Worm (Caenorhabditis elegans) whole organism, L3 larva: Measurements from ENCODE around the gene usip-1.

ENCODE experiments used
- R02D3.7 ChIP-seq: fragments of 150-350 bp; optimal IDR thresholded peaks from 2 replicates; lab custom pipeline; 2014; ENCODE audit warnings: missing biosample characterization, missing genetic modification characterization
- ama-1 ChIP-seq: fragments of 150-350 bp; optimal IDR thresholded peaks from 2 replicates; lab custom pipeline; 2018
- ceh-16 ChIP-seq: sonication (generic microtip); optimal IDR thresholded peaks from 2 replicates; lab custom pipeline; 2017; ENCODE audit warnings: missing biosample characterization, missing genetic modification characterization
- ceh-28 ChIP-seq: fragments of 150-350 bp; optimal IDR thresholded peaks from 2 replicates; lab custom pipeline; 2014; ENCODE audit warnings: missing biosample characterization, missing genetic modification reagents, missing genetic modification characterization
- ceh-82 ChIP-seq: fragments of 150-350 bp; optimal IDR thresholded peaks from 2 replicates; lab custom pipeline; 2014; ENCODE audit warnings: missing biosample characterization, missing genetic modification characterization
- ceh-9 ChIP-seq: sonication (generic microtip); optimal IDR thresholded peaks from 2 replicates; lab custom pipeline; 2018; ENCODE audit warnings: missing biosample characterization, missing genetic modification characterization
- daf-12 ChIP-seq: fragments of 150-350 bp; optimal IDR thresholded peaks from 2 replicates; lab custom pipeline; 2014; ENCODE audit warnings: missing biosample characterization, missing genetic modification reagents, missing genetic modification characterization
- egl-27 ChIP-seq: sonication (generic microtip); optimal IDR thresholded peaks from 4 replicates; lab custom pipeline; 2017; ENCODE audit warnings: missing biosample characterization, missing genetic modification reagents, missing genetic modification characterization
- elt-1 ChIP-seq: fragments of 150-350 bp; optimal IDR thresholded peaks from 2 replicates; lab custom pipeline; 2014; ENCODE audit warnings: missing biosample characterization, missing genetic modification characterization
- elt-2 ChIP-seq: sonication (generic microtip); optimal IDR thresholded peaks from 2 replicates; lab custom pipeline; 2016; ENCODE audit warnings: missing genetic modification reagents, mild to moderate bottlenecking, missing genetic modification characterization, missing compliant biosample characterization
- elt-3 ChIP-seq, 3 experiments: fragments of 150-350 bp in 1 of 3; sonication (generic microtip) in 2 of 3; optimal IDR thresholded peaks; 2 replicates in 2 of 3; 4 replicates in 1 of 3; lab custom pipeline; 2014 to 2017; ENCODE audit warnings: missing biosample characterization in 3 of 3, missing genetic modification characterization in 3 of 3
- eor-1 ChIP-seq, 2 experiments: fragments of 150-350 bp; optimal IDR thresholded peaks; 2 replicates each; lab custom pipeline; 2014 to 2018; ENCODE audit warnings: missing biosample characterization in 2 of 2, missing genetic modification characterization in 2 of 2
- fkh-10 ChIP-seq: sonication (generic microtip); optimal IDR thresholded peaks from 2 replicates; lab custom pipeline; 2017; ENCODE audit warnings: missing biosample characterization, missing genetic modification reagents, missing genetic modification characterization
- fos-1 ChIP-seq: fragments of 150-350 bp; optimal IDR thresholded peaks from 2 replicates; lab custom pipeline; 2014; ENCODE audit warnings: missing biosample characterization, missing genetic modification characterization
- hmg-11 ChIP-seq: sonication (generic microtip); optimal IDR thresholded peaks from 2 replicates; lab custom pipeline; 2016; ENCODE audit warnings: missing genetic modification characterization, missing compliant biosample characterization
- lin-15B ChIP-seq: fragments of 150-350 bp; optimal IDR thresholded peaks from 2 replicates; lab custom pipeline; 2014; ENCODE audit warnings: missing biosample characterization, missing genetic modification characterization
- lin-39 ChIP-seq: fragments of 150-350 bp; optimal IDR thresholded peaks from 2 replicates; lab custom pipeline; 2018; ENCODE audit warnings: missing biosample characterization, missing genetic modification reagents, missing genetic modification characterization
- nfya-1 ChIP-seq: sonication (generic microtip); optimal IDR thresholded peaks from 2 replicates; lab custom pipeline; 2017; ENCODE audit warnings: missing genetic modification characterization, mild to moderate bottlenecking, missing compliant biosample characterization, antibody characterized with exemption, moderate library complexity; ENCODE audit not compliant: insufficient read depth
- nhr-23 ChIP-seq: fragments of 150-350 bp; optimal IDR thresholded peaks from 2 replicates; lab custom pipeline; 2014; ENCODE audit warnings: missing biosample characterization, missing genetic modification reagents, missing genetic modification characterization
- nhr-25 ChIP-seq: sonication (generic microtip); optimal IDR thresholded peaks from 2 replicates; lab custom pipeline; 2017; ENCODE audit warnings: missing biosample characterization, missing genetic modification characterization
- nhr-43 ChIP-seq: sonication (generic microtip); optimal IDR thresholded peaks from 2 replicates; lab custom pipeline; 2016; ENCODE audit warnings: mild to moderate bottlenecking, missing genetic modification characterization, missing compliant biosample characterization; ENCODE audit not compliant: poor library complexity, severe bottlenecking
- nhr-76 ChIP-seq: fragments of 150-350 bp; sonication (generic microtip); optimal IDR thresholded peaks from 5 replicates; lab custom pipeline; 2014; ENCODE audit warnings: missing biosample characterization, missing genetic modification characterization
- pha-4 ChIP-seq: fragments of 150-350 bp; optimal IDR thresholded peaks from 2 replicates; lab custom pipeline; 2014; ENCODE audit warnings: missing biosample characterization, missing genetic modification reagents, missing genetic modification characterization
- pqm-1 ChIP-seq: fragments of 150-350 bp; optimal IDR thresholded peaks from 2 replicates; lab custom pipeline; 2017; ENCODE audit warnings: missing biosample characterization, missing genetic modification characterization, inconsistent platforms
- sea-2 ChIP-seq: fragments of 150-350 bp; sonication (generic microtip); optimal IDR thresholded peaks from 4 replicates; lab custom pipeline; 2014; ENCODE audit warnings: missing biosample characterization, missing genetic modification reagents, missing genetic modification characterization
- snpc-4 ChIP-seq: fragments of 150-350 bp; optimal IDR thresholded peaks from 2 replicates; lab custom pipeline; 2014; ENCODE audit warnings: missing biosample characterization, missing genetic modification characterization
- tbx-2 ChIP-seq: sonication (generic microtip); optimal IDR thresholded peaks from 2 replicates; lab custom pipeline; 2016; ENCODE audit warnings: mild to moderate bottlenecking, missing genetic modification characterization, missing compliant biosample characterization
- unc-39 ChIP-seq: sonication (generic microtip); optimal IDR thresholded peaks from 4 replicates; lab custom pipeline; 2017; ENCODE audit warnings: missing biosample characterization, missing genetic modification characterization
- unc-62 ChIP-seq: fragments of 150-350 bp; sonication (generic microtip); optimal IDR thresholded peaks from 4 replicates; lab custom pipeline; 2014; ENCODE audit warnings: missing biosample characterization, missing genetic modification reagents, missing genetic modification characterization
- ztf-4 ChIP-seq: fragments of 150-350 bp; optimal IDR thresholded peaks from 2 replicates; lab custom pipeline; 2014; ENCODE audit warnings: missing biosample characterization, missing genetic modification characterization

The usip-1 gene

DNA sequence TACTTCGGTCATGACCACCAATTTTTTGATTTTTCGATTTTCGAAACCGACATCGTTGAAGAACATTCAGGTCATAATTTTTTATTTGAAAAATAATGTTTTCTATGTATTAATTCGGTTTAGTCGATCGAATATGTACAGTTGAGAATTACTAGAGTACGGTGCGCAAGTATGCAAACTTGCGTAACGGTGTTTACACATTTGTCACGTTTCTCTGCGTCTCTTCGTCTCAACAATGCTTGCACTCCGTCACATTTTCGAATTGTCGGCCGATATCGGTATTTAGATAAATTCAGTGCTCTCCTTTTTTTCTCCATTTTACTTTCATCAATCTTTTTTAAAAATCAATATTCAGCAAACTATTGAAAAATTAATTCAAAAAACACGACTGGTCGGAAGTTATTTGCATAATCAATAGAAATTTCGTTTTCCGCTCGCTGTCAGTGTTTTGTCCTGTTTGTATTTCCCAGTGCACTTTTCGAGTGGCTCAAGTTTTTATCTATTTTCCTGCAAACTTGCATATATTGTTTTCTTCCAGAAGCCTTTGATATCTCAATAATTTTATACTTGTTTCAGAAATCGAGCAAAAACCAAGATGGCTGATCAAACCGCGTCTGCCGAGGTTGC lies 7.1 kb upstream of the usip-1 start, which contains the start of gene dpy-30:
dpy-30 (plus strand) TSS at position 577 of the 627 bp plus-strand sequence.
- TF ChIP-seq snpc-4 (tag; lab: Kevin White, UChicago) (peak; percentile 64), pqm-1 (no peak), hmg-11 (tag; lab: Kevin White, UChicago) (peak; percentile 72), ama-1 (lab: Kevin White, UChicago) (no peak), nhr-76 (tag; lab: Kevin White, UChicago) (no peak), pha-4 (peak; percentile 86), sea-2 (GFP tag; lab: Kevin White, UChicago) (no peak), tbx-2 (tag; lab: Kevin White, UChicago) (no peak), lin-39 (peak; percentile 50), lin-15B (tag; lab: Kevin White, UChicago) (peak; percentile 29), ceh-28 (peak; percentile 38), nhr-25 (tag; lab: Kevin White, UChicago) (peak; percentile 65), elt-2 (peak; percentile 42), nfya-1 (tag; lab: Kevin White, UChicago) (peak; percentile 82), nhr-23 (peak; percentile 38), daf-12 (tag; lab: Kevin White, UChicago) (no peak)

DNA sequence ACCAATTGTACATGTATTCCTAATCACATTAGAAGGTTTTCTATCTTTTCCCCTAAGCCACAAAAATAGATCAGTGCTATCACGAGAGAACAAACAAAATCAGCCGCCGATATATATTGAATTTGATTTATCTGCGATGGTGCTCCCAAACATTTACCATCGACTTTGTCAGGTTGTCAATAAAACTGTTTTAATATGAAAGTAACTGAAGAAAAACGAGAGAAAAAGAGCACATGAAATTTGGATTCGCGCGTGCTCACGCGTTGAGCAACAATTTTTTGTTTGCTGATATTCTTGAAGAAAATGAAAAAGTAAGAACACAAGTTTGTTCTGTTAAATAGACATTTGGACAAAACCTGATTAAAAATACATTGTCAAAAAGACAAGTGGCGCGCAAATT lies 4.8 kb upstream of the usip-1 start:
- TF ChIP-seq egl-27 (tag; lab: Kevin White, UChicago) (no peak), unc-62 (GFP tag; lab: Kevin White, UChicago) (no peak), pqm-1 (no peak), elt-2 (no peak), hmg-11 (tag; lab: Kevin White, UChicago) (no peak), nhr-25 (tag; lab: Kevin White, UChicago) (no peak), pha-4 (peak; percentile 76), fos-1 (tag; lab: Kevin White, UChicago) (no peak), sea-2 (GFP tag; lab: Kevin White, UChicago) (no peak)

DNA sequence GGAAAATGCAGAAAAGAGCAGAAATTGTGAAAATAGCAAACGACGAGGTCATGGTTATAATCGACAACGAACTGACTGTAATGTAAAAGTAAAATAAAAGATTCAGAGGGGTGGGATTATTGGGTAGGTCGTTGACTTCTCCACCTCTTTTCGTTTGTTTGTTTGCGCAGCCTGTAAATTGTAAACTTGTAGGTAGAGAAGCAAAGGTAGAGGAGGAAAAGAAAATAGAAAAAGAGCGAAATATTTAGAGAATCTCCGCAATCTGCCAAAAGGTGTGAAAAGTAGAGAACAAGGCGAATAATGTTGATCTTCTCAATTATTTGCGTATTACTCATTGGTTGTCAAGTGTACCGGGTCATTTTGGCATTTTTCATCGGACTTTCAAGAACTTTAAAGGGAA lies 3.4 kb upstream of the usip-1 start, which contains the start of gene ZK863.8:
ZK863.8 (minus strand) TSS at position 173 of the 400 bp plus-strand sequence.
- TF ChIP-seq R02D3.7 (tag; lab: Kevin White, UChicago) (no peak), sea-2 (GFP tag; lab: Kevin White, UChicago) (no peak), nhr-25 (tag; lab: Kevin White, UChicago) (no peak), hmg-11 (tag; lab: Kevin White, UChicago) (no peak), pha-4 (peak; percentile 91), elt-3 (tag; optimal IDR thresholded peaks at IDR 0.05; lab: Kevin White, UChicago) (no peak)

DNA sequence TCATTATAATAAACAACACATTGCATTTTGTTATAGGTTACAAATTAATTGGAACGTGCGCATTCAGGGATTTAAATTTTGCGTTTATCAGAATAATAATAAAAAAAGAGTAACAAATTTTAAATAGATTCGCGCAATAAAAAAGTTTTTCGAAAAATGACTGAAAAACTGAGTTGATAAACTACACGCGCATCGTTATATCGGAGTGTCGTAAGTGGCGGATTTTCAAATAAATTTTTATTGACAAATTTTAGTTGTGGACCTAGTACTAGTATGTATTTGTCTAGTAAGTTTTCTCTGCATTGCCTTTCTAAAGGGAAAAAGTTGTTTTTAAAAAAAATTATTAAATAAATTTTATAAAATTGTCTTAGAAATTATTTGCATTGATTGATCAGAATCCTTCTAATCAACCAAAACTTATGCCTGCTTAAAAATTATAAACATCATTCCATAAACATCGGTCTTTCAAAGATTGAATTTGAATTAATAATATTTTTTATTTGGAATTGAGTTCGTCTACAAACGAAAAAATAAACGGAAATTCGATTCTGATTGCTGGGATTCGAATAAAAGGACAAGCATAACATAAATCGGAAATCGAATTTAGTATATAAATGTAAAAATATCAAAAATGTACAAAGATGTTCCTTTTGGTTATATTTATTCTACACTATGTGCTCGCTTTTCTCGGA lies 460 bp upstream of the usip-1 start, which contains the start of gene srd-4:
srd-4 (plus strand) TSS at position 642 of the 692 bp plus-strand sequence.
- TF ChIP-seq nhr-23, result peak; percentile 0
- peak; percentile 4 for TF ChIP-seq lin-15B (tag; lab: Kevin White, UChicago)
- TF ChIP-seq nhr-43, result no peak
- TF ChIP-seq ceh-82 (tag; lab: Kevin White, UChicago), result no peak
- no peak for TF ChIP-seq unc-62 (GFP tag; lab: Kevin White, UChicago)
- TF ChIP-seq hmg-11 (tag; lab: Kevin White, UChicago), result no peak
- no peak for TF ChIP-seq unc-39 (tag; lab: Kevin White, UChicago)
- no peak for TF ChIP-seq fos-1 (tag; lab: Kevin White, UChicago)
- TF ChIP-seq eor-1 (tag; optimal IDR thresholded peaks at IDR 0.05; lab: Kevin White, UChicago), result no peak
- no peak for TF ChIP-seq elt-1
- TF ChIP-seq fkh-10 (GFP tag; lab: Kevin White, UChicago), result no peak
- TF ChIP-seq tbx-2 (tag; lab: Kevin White, UChicago), result no peak

DNA sequence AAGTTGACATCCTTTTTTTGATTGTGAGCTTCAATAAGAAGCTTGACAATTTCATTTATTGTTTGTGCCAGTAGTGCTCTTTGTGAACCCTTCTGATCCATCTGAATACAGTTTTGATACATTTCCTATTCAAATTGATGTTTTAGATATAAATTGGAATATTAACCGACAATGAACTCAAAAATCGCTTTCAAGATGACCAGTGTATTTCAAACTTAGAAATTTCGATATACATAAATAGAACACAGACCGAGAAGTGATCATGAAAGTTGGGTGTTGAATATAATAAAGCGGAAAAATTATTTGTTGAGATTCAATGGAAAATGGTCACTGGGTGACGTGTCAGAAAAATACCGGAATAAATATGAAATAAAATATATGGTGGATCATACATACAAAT lies 2.7 kb downstream of the usip-1 start, which contains the start of gene elpc-3:
elpc-3 (minus strand) TSS at position 101 of the 400 bp plus-strand sequence.
- no peak for TF ChIP-seq ceh-16
- no peak for TF ChIP-seq ceh-9 (tag; lab: Kevin White, UChicago)
- TF ChIP-seq elt-3 (tag; optimal IDR thresholded peaks at IDR 0.05; lab: Kevin White, UChicago), result no peak
- no peak for TF ChIP-seq snpc-4 (tag; lab: Kevin White, UChicago)
- TF ChIP-seq ztf-4 (tag; lab: Kevin White, UChicago), result no peak
- no peak for TF ChIP-seq R02D3.7 (tag; lab: Kevin White, UChicago)
- no peak for TF ChIP-seq fos-1 (tag; lab: Kevin White, UChicago)
